Fruit fly (Drosophila melanogaster) whole organism, embryonic: ENCODE measurements around the gene Cyp1.

Experiments used
- Aef1 ChIP-seq: fragments of 200-800 bp; sonication (Bioruptor generic); IDR thresholded peaks from 3 replicates; pipeline ENCODE4 v1.3.6; 2022; ENCODE audit warnings: missing biosample characterization, missing genetic modification characterization
- Antp ChIP-seq: fragments of 200-800 bp; sonication (Bioruptor generic); optimal IDR thresholded peaks from 3 replicates; lab custom pipeline; 2016; ENCODE audit warnings: missing biosample characterization, missing genetic modification characterization
- Atf-2 ChIP-seq: fragments of 200-800 bp; sonication (Bioruptor generic); optimal IDR thresholded peaks from 2 replicates; lab custom pipeline; 2016; ENCODE audit warnings: missing biosample characterization, missing genetic modification characterization
- Bdp1 ChIP-seq: fragments of 200-800 bp; sonication (Bioruptor generic); optimal IDR thresholded peaks from 3 replicates; lab custom pipeline; 2016; ENCODE audit warnings: missing biosample characterization, missing genetic modification characterization
- Bgb ChIP-seq: fragments of 200-800 bp; sonication (Bioruptor generic); IDR thresholded peaks from 2 replicates; pipeline ENCODE4 v1.3.6; 2022; ENCODE audit warnings: missing biosample characterization, missing genetic modification characterization; ENCODE audit not compliant: partially characterized antibody
- C15 ChIP-seq: fragments of 200-800 bp; sonication (Bioruptor generic); IDR thresholded peaks from 3 replicates; pipeline ENCODE4 v1.3.6; 2022; ENCODE audit warnings: missing biosample characterization, missing genetic modification characterization
- CG11085 ChIP-seq: fragments of 200-800 bp; sonication (Bioruptor generic); IDR thresholded peaks from 2 replicates; pipeline ENCODE4 v1.3.6; 2022; ENCODE audit warnings: missing biosample characterization, missing genetic modification characterization
- CG11456 ChIP-seq: fragments of 200-800 bp; sonication (Bioruptor generic); IDR thresholded peaks from 3 replicates; pipeline ENCODE4 v1.3.6; 2022; ENCODE audit warnings: missing biosample characterization, missing genetic modification characterization
- CG12744 ChIP-seq: fragments of 200-800 bp; sonication (Bioruptor generic); optimal IDR thresholded peaks from 2 replicates; lab custom pipeline; 2016; ENCODE audit warnings: missing biosample characterization, missing genetic modification characterization
- CG13287 ChIP-seq: fragments of 200-800 bp; sonication (Bioruptor generic); IDR thresholded peaks from 2 replicates; pipeline ENCODE4 v1.3.6; 2022; ENCODE audit warnings: missing biosample characterization, missing genetic modification characterization; ENCODE audit not compliant: partially characterized antibody
- CG13894 ChIP-seq: fragments of 200-800 bp; sonication (Bioruptor generic); optimal IDR thresholded peaks from 3 replicates; lab custom pipeline; 2018; ENCODE audit warnings: missing biosample characterization, mild to moderate bottlenecking, missing genetic modification characterization, moderate library complexity
- CG14667 ChIP-seq: fragments of 200-800 bp; sonication (Bioruptor generic); IDR thresholded peaks from 2 replicates; pipeline ENCODE4 v1.3.6; 2022; ENCODE audit warnings: missing biosample characterization, missing genetic modification characterization
- CG15696 ChIP-seq: fragments of 200-800 bp; sonication (Bioruptor generic); optimal IDR thresholded peaks from 2 replicates; lab custom pipeline; 2019; ENCODE audit warnings: missing biosample characterization, mild to moderate bottlenecking, missing genetic modification characterization, moderate library complexity
- CG18011 ChIP-seq: fragments of 200-800 bp; sonication (Bioruptor generic); optimal IDR thresholded peaks from 2 replicates; lab custom pipeline; 2017; ENCODE audit warnings: missing biosample characterization, missing genetic modification characterization, mild to moderate bottlenecking, moderate library complexity, missing genotype
- CG2120 ChIP-seq: fragments of 200-800 bp; sonication (Bioruptor generic); optimal IDR thresholded peaks from 3 replicates; lab custom pipeline; 2016; ENCODE audit warnings: missing biosample characterization, missing genetic modification characterization
- CG3281 ChIP-seq: fragments of 200-800 bp; sonication (Bioruptor generic); optimal IDR thresholded peaks from 3 replicates; lab custom pipeline; 2017; ENCODE audit warnings: missing biosample characterization, mild to moderate bottlenecking, missing genetic modification characterization
- CG42726 ChIP-seq: fragments of 200-800 bp; sonication (Bioruptor generic); IDR thresholded peaks from 2 replicates; pipeline ENCODE4 v1.3.6; 2022; ENCODE audit warnings: missing biosample characterization, missing genetic modification characterization; ENCODE audit not compliant: partially characterized antibody
- CG6765 ChIP-seq: fragments of 200-800 bp; sonication (Bioruptor generic); optimal IDR thresholded peaks from 3 replicates; lab custom pipeline; 2017; ENCODE audit warnings: missing biosample characterization, mild to moderate bottlenecking, missing genetic modification characterization
- CG7786 ChIP-seq: fragments of 200-800 bp; sonication (Bioruptor generic); optimal IDR thresholded peaks from 2 replicates; lab custom pipeline; 2016; ENCODE audit warnings: missing biosample characterization, missing genetic modification characterization
- CG9437 ChIP-seq: fragments of 200-800 bp; sonication (Bioruptor generic); optimal IDR thresholded peaks from 2 replicates; lab custom pipeline; 2018; ENCODE audit warnings: missing biosample characterization, mild to moderate bottlenecking, missing genetic modification characterization
- Dip3 ChIP-seq: fragments of 200-800 bp; sonication (Bioruptor generic); optimal IDR thresholded peaks from 3 replicates; lab custom pipeline; 2016; ENCODE audit warnings: missing biosample characterization, missing genetic modification characterization
- Drgx ChIP-seq: fragments of 200-800 bp; sonication (Bioruptor generic); IDR thresholded peaks from 2 replicates; pipeline ENCODE4 v1.3.6; 2022; ENCODE audit warnings: missing biosample characterization, missing genetic modification characterization
- E2f2 ChIP-seq: fragments of 200-800 bp; sonication (Bioruptor generic); IDR thresholded peaks from 2 replicates; pipeline ENCODE4 v1.3.6; 2022; ENCODE audit warnings: missing biosample characterization, missing genetic modification characterization
- Gsc ChIP-seq: fragments of 200-800 bp; sonication (Bioruptor generic); IDR thresholded peaks from 2 replicates; pipeline ENCODE4 v1.3.6; 2022; ENCODE audit warnings: missing biosample characterization, missing genetic modification characterization
- Hr39 ChIP-seq: fragments of >200 bp; optimal IDR thresholded peaks from 2 replicates; lab custom pipeline; 2017
- Kr ChIP-seq: fragments of 200-800 bp; sonication (Bioruptor generic); optimal IDR thresholded peaks from 2 replicates; lab custom pipeline; 2017; ENCODE audit warnings: missing biosample characterization, mild to moderate bottlenecking, missing genetic modification characterization
- MESR4 ChIP-seq: fragments of 200-800 bp; sonication (Bioruptor generic); optimal IDR thresholded peaks from 2 replicates; lab custom pipeline; 2018; ENCODE audit warnings: missing biosample characterization, mild to moderate bottlenecking, missing genetic modification characterization, moderate library complexity
- Med ChIP-seq: fragments of 200-800 bp; sonication (Bioruptor generic); peaks from one replicate; lab custom pipeline; 2016; ENCODE audit warnings: missing biosample characterization, missing genetic modification characterization, mild to moderate bottlenecking, inconsistent platforms, moderate library complexity
- Nf-YB ChIP-seq: fragments of 200-800 bp; sonication (Bioruptor generic); optimal IDR thresholded peaks from 3 replicates; lab custom pipeline; 2019; ENCODE audit warnings: missing biosample characterization, mild to moderate bottlenecking, missing genetic modification characterization, moderate library complexity
- Pdp1 ChIP-seq, 2 experiments: fragments of 200-800 bp; sonication (Bioruptor generic); optimal IDR thresholded peaks; 3 replicates each; lab custom pipeline; 2016; ENCODE audit warnings: missing biosample characterization in 2 of 2, missing genetic modification characterization in 2 of 2, mild to moderate bottlenecking in 1 of 2, moderate library complexity in 1 of 2
- ato ChIP-seq: fragments of 200-800 bp; sonication (Bioruptor generic); IDR thresholded peaks from 2 replicates; pipeline ENCODE4 v1.3.6; 2022; ENCODE audit warnings: missing biosample characterization, missing genetic modification characterization; ENCODE audit not compliant: partially characterized antibody
- esg ChIP-seq: fragments of 200-800 bp; sonication (Bioruptor generic); conservative IDR thresholded peaks from 2 replicates; pipeline ENCODE4 v1.3.6; 2022; ENCODE audit warnings: missing biosample characterization, missing genetic modification characterization
- exex ChIP-seq: fragments of 200-800 bp; sonication (Bioruptor generic); optimal IDR thresholded peaks from 4 replicates; lab custom pipeline; 2018; ENCODE audit warnings: missing biosample characterization, mild to moderate bottlenecking, missing genetic modification characterization, moderate library complexity
- fru ChIP-seq: fragments of >200 bp; optimal IDR thresholded peaks from 2 replicates; lab custom pipeline; 2017
- gsb ChIP-seq: fragments of 200-800 bp; sonication (Bioruptor generic); IDR thresholded peaks from 2 replicates; pipeline ENCODE4 v1.3.6; 2022; ENCODE audit warnings: missing biosample characterization, missing genetic modification characterization
- lab ChIP-seq: fragments of 200-800 bp; sonication (Bioruptor generic); optimal IDR thresholded peaks from 3 replicates; lab custom pipeline; 2017; ENCODE audit warnings: missing biosample characterization, missing genetic modification characterization, mild to moderate bottlenecking, moderate library complexity, missing genetic modification reagents
- org-1 ChIP-seq: fragments of 200-800 bp; sonication (Bioruptor generic); optimal IDR thresholded peaks from 2 replicates; lab custom pipeline; 2017; ENCODE audit warnings: missing biosample characterization, missing genetic modification characterization
- p53 ChIP-seq: fragments of 200-800 bp; sonication (Bioruptor generic); optimal IDR thresholded peaks from 2 replicates; lab custom pipeline; 2016; ENCODE audit warnings: missing biosample characterization, missing genetic modification characterization
- run ChIP-seq: fragments of 200-800 bp; sonication (Bioruptor generic); optimal IDR thresholded peaks from 3 replicates; lab custom pipeline; 2018; ENCODE audit warnings: missing biosample characterization, mild to moderate bottlenecking, missing genetic modification characterization
- slp2 ChIP-seq: fragments of 200-800 bp; sonication (Bioruptor generic); optimal IDR thresholded peaks from 2 replicates; lab custom pipeline; 2016; ENCODE audit warnings: missing biosample characterization, missing genetic modification characterization
- sna ChIP-seq: fragments of 200-800 bp; sonication (Bioruptor generic); IDR thresholded peaks from 2 replicates; pipeline ENCODE4 v1.3.6; 2022; ENCODE audit warnings: missing biosample characterization, missing genetic modification characterization; ENCODE audit not compliant: partially characterized antibody
- sqz ChIP-seq: fragments of 200-800 bp; sonication (Bioruptor generic); optimal IDR thresholded peaks from 3 replicates; lab custom pipeline; 2018; ENCODE audit warnings: missing biosample characterization, mild to moderate bottlenecking, missing genetic modification characterization
- tgo ChIP-seq: fragments of 200-800 bp; sonication (Bioruptor generic); IDR thresholded peaks from 3 replicates; pipeline ENCODE4 v1.3.6; 2022; ENCODE audit warnings: missing biosample characterization, missing genetic modification characterization
- tll ChIP-seq, 2 experiments: fragments of 200-800 bp in 1 of 2; fragments of >200 bp in 1 of 2; sonication (Bioruptor generic) in 1 of 2; optimal IDR thresholded peaks; 2 replicates each; lab custom pipeline; 2017 to 2019; ENCODE audit warnings: missing biosample characterization in 2 of 2, missing genetic modification characterization in 2 of 2, mild to moderate bottlenecking in 1 of 2, moderate library complexity in 1 of 2
- trem ChIP-seq: fragments of 200-800 bp; optimal IDR thresholded peaks from 3 replicates; lab custom pipeline; 2019; ENCODE audit warnings: missing biosample characterization, mild to moderate bottlenecking, missing genetic modification characterization, moderate library complexity
- usp ChIP-seq: fragments of >200 bp; optimal IDR thresholded peaks from 2 replicates; lab custom pipeline; 2017; ENCODE audit warnings: missing biosample characterization, missing genetic modification characterization
- wor ChIP-seq: fragments of 200-800 bp; sonication (Bioruptor generic); IDR thresholded peaks from 2 replicates; pipeline ENCODE4 v1.3.6; 2022; ENCODE audit warnings: missing biosample characterization, missing genetic modification characterization
- zen2 ChIP-seq: fragments of 200-800 bp; sonication (Bioruptor generic); IDR thresholded peaks from 3 replicates; pipeline ENCODE4 v1.3.6; 2022; ENCODE audit warnings: missing biosample characterization, missing genetic modification characterization; ENCODE audit not compliant: partially characterized antibody
- zf30C ChIP-seq: fragments of 200-800 bp; sonication (Bioruptor generic); optimal IDR thresholded peaks from 3 replicates; lab custom pipeline; 2018; ENCODE audit warnings: missing biosample characterization, mild to moderate bottlenecking, missing genetic modification characterization
- zfh1 ChIP-seq: fragments of 200-800 bp; sonication (Bioruptor generic); IDR thresholded peaks from 3 replicates; pipeline ENCODE4 v1.3.6; 2022; ENCODE audit warnings: missing biosample characterization, missing genetic modification characterization

The Cyp1 gene

DNA sequence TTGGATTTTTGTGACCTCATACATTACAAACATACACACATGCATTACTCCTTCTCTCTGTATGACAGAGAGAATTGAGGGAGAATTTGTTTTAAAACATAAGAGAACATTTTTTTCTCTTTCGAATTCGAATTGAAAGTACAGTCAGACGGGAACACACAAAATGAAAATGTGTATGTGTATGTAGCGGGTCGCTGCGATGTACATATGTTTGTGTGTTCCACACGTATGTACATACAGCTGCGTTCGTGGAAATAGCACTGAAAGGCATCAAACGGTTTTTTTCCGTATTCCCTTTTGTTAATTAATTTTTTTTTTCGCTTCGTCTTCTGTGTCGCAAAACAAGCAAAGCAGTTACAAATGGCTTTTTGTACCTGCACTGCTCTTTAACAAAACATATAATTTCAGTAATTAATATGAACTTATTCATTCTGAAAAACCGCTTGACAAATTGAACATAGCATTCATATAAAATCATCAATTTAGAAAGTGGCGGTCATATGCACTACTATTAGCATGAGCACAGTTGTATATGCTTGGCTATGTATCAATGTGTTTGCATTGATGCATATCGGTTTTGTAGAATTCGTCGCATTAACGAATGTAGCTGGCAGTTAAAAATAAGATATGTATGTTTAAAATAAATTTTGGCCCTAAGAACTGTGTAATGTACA, 12.6 kb upstream of the Cyp1 start (continued):
- TF ChIP-seq E2f2 (GFP tag; lab: Robert Waterston, UW): peak; percentile 77
- TF ChIP-seq Bgb: no peak
- peak; percentile 99 for TF ChIP-seq Med (GFP tag; lab: Kevin White, UChicago)
- peak; percentile 87 for TF ChIP-seq CG11456 (GFP tag; lab: Robert Waterston, UW)
- TF ChIP-seq ato (GFP tag; lab: Robert Waterston, UW): no peak
- TF ChIP-seq CG12744 (GFP tag; lab: Kevin White, UChicago): peak; percentile 91
- TF ChIP-seq Aef1 (GFP tag; lab: Robert Waterston, UW): peak; percentile 91
- TF ChIP-seq tll (GFP tag; optimal IDR thresholded peaks at IDR 0.05; lab: Kevin White, UChicago): peak in 1 of 2 experiments; percentile 48
- peak; percentile 95 for TF ChIP-seq run (tag; lab: Kevin White, UChicago)
- peak; percentile 95 for TF ChIP-seq sqz (GFP tag; lab: Kevin White, UChicago)
- TF ChIP-seq tgo (GFP tag; lab: Robert Waterston, UW): peak; percentile 92
- peak; percentile 89 for TF ChIP-seq exex (tag; lab: Kevin White, UChicago)
- no peak for TF ChIP-seq Gsc
- TF ChIP-seq CG11085 (GFP tag; lab: Robert Waterston, UW): peak; percentile 86
- TF ChIP-seq zfh1 (GFP tag; lab: Robert Waterston, UW): peak; percentile 92
- peak; percentile 94 for TF ChIP-seq Atf-2 (GFP tag; lab: Kevin White, UChicago)
- TF ChIP-seq org-1: peak; percentile 97
- peak; percentile 94 for TF ChIP-seq CG9437 (GFP tag; lab: Kevin White, UChicago)
- TF ChIP-seq gsb (GFP tag; lab: Robert Waterston, UW): peak; percentile 81; the same call in 1 of the 2 replicates
- TF ChIP-seq wor: peak; percentile 87
- TF ChIP-seq lab (GFP tag; lab: Kevin White, UChicago): peak; percentile 97
- peak; percentile 53 for TF ChIP-seq MESR4 (GFP tag; lab: Kevin White, UChicago)
- TF ChIP-seq CG42726 (GFP tag; lab: Robert Waterston, UW): no peak
- peak; percentile 87 for TF ChIP-seq Bdp1 (GFP tag; lab: Kevin White, UChicago)
- TF ChIP-seq p53 (GFP tag; lab: Kevin White, UChicago): peak; percentile 81
- peak; percentile 88 to 96 for TF ChIP-seq Pdp1 (GFP tag; optimal IDR thresholded peaks at IDR 0.05; lab: Kevin White, UChicago)
- TF ChIP-seq CG3281 (GFP tag; lab: Kevin White, UChicago): peak; percentile 97
- peak; percentile 94 for TF ChIP-seq CG6765 (GFP tag; lab: Kevin White, UChicago)
- TF ChIP-seq zf30C (GFP tag; lab: Kevin White, UChicago): peak; percentile 18
- TF ChIP-seq fru: no peak
- no peak; the same call in 1 of the 2 replicates for TF ChIP-seq CG13287 (GFP tag; lab: Robert Waterston, UW)
- peak; percentile 96 for TF ChIP-seq CG7786 (GFP tag; lab: Kevin White, UChicago)
- peak; percentile 94 for TF ChIP-seq Antp
- TF ChIP-seq CG15696 (tag; lab: Kevin White, UChicago): peak; percentile 93
- TF ChIP-seq esg: peak; percentile 90
- no peak for TF ChIP-seq sna (GFP tag; lab: Robert Waterston, UW)
- TF ChIP-seq Nf-YB (GFP tag; lab: Kevin White, UChicago): peak; percentile 86
- peak; percentile 67; the same call in 1 of the 3 replicates for TF ChIP-seq C15 (GFP tag; lab: Robert Waterston, UW)
- peak; percentile 89 for TF ChIP-seq trem
- peak; percentile 86 for TF ChIP-seq CG18011
- TF ChIP-seq CG13894: peak; percentile 97
- no peak for TF ChIP-seq usp (GFP tag; lab: Kevin White, UChicago)
- TF ChIP-seq CG2120 (GFP tag; lab: Kevin White, UChicago): peak; percentile 97
- peak; percentile 85 for TF ChIP-seq CG14667 (GFP tag; lab: Robert Waterston, UW)
- no peak for TF ChIP-seq zen2
- TF ChIP-seq Drgx: peak; percentile 95
- no peak for TF ChIP-seq Hr39 (lab: Kevin White, UChicago)
- peak; percentile 62 for TF ChIP-seq Kr
- peak; percentile 95 for TF ChIP-seq slp2 (GFP tag; lab: Kevin White, UChicago)
- peak; percentile 96 for TF ChIP-seq Dip3
